Worm (Caenorhabditis elegans): ENCODE results near the gene T01D3.3.

- TF ChIP-seq B0310.2 (tag; optimal IDR thresholded peaks at IDR 0.05), result no peak
- TF ChIP-seq ceh-36 (tag; optimal IDR thresholded peaks at IDR 0.05), result no peak
- TF ChIP-seq ama-1 (optimal IDR thresholded peaks at IDR 0.05), result no peak
- TF ChIP-seq sea-1 (GFP tag; conservative IDR thresholded peaks at IDR 0.05), result no peak
These were observed 44.0 kb upstream of the T01D3.3 start for ce11 chrV:13660115-13660514.

Measured in whole organism, early embryonic.